Worm (Caenorhabditis elegans): ENCODE measurements around the gene F16G10.6.

F16G10.6 gene

ce11 chrII:2366623-2367365 is 10.9 kb downstream of the F16G10.6 start, which contains the start of the genes F43C11.12 and F16G10.5:
Gene F43C11.12, minus strand, starts transcription at chrII:2366723.
Gene F16G10.5, plus strand, starts transcription at chrII:2367315.
- no peak for TF ChIP-seq mcd-1 (GFP tag; IDR thresholded peaks at IDR 0.05)
- TF ChIP-seq nfya-2 (GFP tag; IDR thresholded peaks at IDR 0.05): no peak
- no peak for TF ChIP-seq Y53F4B.3 (GFP tag; IDR thresholded peaks at IDR 0.05)
- no peak for TF ChIP-seq lsl-1 (GFP tag; optimal IDR thresholded peaks at IDR 0.05)
- TF ChIP-seq rec-8 (tag; optimal IDR thresholded peaks at IDR 0.05): no peak

- TF ChIP-seq cebp-2 (GFP tag; IDR thresholded peaks at IDR 0.05): no peak
- no peak for TF ChIP-seq zim-3 (tag; optimal IDR thresholded peaks at IDR 0.05)
- no peak for TF ChIP-seq snpc-4 (GFP tag; optimal IDR thresholded peaks at IDR 0.05)
- no peak for TF ChIP-seq snpc-4 (tag; optimal IDR thresholded peaks at IDR 0.05)
- TF ChIP-seq lir-1 (GFP tag; conservative IDR thresholded peaks at IDR 0.05): no peak
- no peak for TF ChIP-seq let-607 (tag; optimal IDR thresholded peaks at IDR 0.05)
- no peak for TF ChIP-seq lin-35 (GFP tag; optimal IDR thresholded peaks at IDR 0.05)
- TF ChIP-seq ekl-4 (GFP tag; IDR thresholded peaks at IDR 0.05): no peak
- no peak for TF ChIP-seq ama-1 (optimal IDR thresholded peaks at IDR 0.05)
- TF ChIP-seq ama-1 (GFP tag; optimal IDR thresholded peaks at IDR 0.05): no peak
- TF ChIP-seq pbrm-1 (GFP tag; IDR thresholded peaks at IDR 0.05): no peak
- no peak for TF ChIP-seq cebp-1 (GFP tag; IDR thresholded peaks at IDR 0.05)
- no peak for TF ChIP-seq cebp-1 (tag; optimal IDR thresholded peaks at IDR 0.05)
- TF ChIP-seq ztf-3 (GFP tag; optimal IDR thresholded peaks at IDR 0.05): no peak
- no peak for TF ChIP-seq bed-2 (GFP tag; IDR thresholded peaks at IDR 0.05)
- TF ChIP-seq F33H1.4 (GFP tag; IDR thresholded peaks at IDR 0.05): no peak
- TF ChIP-seq F57A8.1 (GFP tag; optimal IDR thresholded peaks at IDR 0.05): no peak
- no peak for TF ChIP-seq Y53F4B.3 (GFP tag; IDR thresholded peaks at IDR 0.05)
- no peak for TF ChIP-seq F55B11.4 (tag; optimal IDR thresholded peaks at IDR 0.05; ENCODE audit: borderline replicate concordance, insufficient read depth)
- no peak for TF ChIP-seq nhr-179 (tag; optimal IDR thresholded peaks at IDR 0.05)
- TF ChIP-seq nfya-2 (GFP tag; IDR thresholded peaks at IDR 0.05): no peak
- no peak for TF ChIP-seq ztf-26 (tag; optimal IDR thresholded peaks at IDR 0.05)
- no peak for TF ChIP-seq mes-4 (tag; optimal IDR thresholded peaks at IDR 0.05)
Observed at ce11 chrII:2363673-2364072, 14.0 kb downstream of the F16G10.6 start, which contains the start of gene F43C11.11. Gene F43C11.11, minus strand, starts transcription at chrII:2363773.

ce11 chrII:2359965-2360364 is 17.7 kb downstream of the F16G10.6 start, which contains the start of gene F43C11.16:
Gene F43C11.16, minus strand, starts transcription at chrII:2360065.
- TF ChIP-seq nfya-1 (tag; optimal IDR thresholded peaks at IDR 0.05; ENCODE audit: borderline replicate concordance, insufficient read depth): no peak
- TF ChIP-seq nhr-90 (tag; optimal IDR thresholded peaks at IDR 0.05): no peak
- TF ChIP-seq F37B4.10 (GFP tag; IDR thresholded peaks at IDR 0.05): no peak
- TF ChIP-seq F52B5.7 (tag; optimal IDR thresholded peaks at IDR 0.05): no peak
- TF ChIP-seq lir-1 (GFP tag; conservative IDR thresholded peaks at IDR 0.05): no peak
- no peak for TF ChIP-seq lin-26 (GFP tag; IDR thresholded peaks at IDR 0.05)
- TF ChIP-seq sea-2 (GFP tag; IDR thresholded peaks at IDR 0.05): no peak
- no peak for TF ChIP-seq athp-1 (tag; optimal IDR thresholded peaks at IDR 0.05)

- TF ChIP-seq lsl-1 (GFP tag; optimal IDR thresholded peaks at IDR 0.05): no peak
- TF ChIP-seq mel-28 (tag; optimal IDR thresholded peaks at IDR 0.05; ENCODE audit: borderline replicate concordance): no peak
- no peak for TF ChIP-seq ceh-27 (GFP tag; optimal IDR thresholded peaks at IDR 0.05)
- TF ChIP-seq F39B2.1 (GFP tag; IDR thresholded peaks at IDR 0.05): no peak
- no peak for TF ChIP-seq F10E7.11 (tag; optimal IDR thresholded peaks at IDR 0.05)
- no peak for TF ChIP-seq egl-18 (GFP tag; IDR thresholded peaks at IDR 0.05)
- no peak for TF ChIP-seq madf-6 (GFP tag; IDR thresholded peaks at IDR 0.05)
- TF ChIP-seq B0035.1 (tag; optimal IDR thresholded peaks at IDR 0.05): no peak
- no peak for TF ChIP-seq Y67H2A.10 (GFP tag; conservative IDR thresholded peaks at IDR 0.05)
- no peak for TF ChIP-seq mes-4 (tag; optimal IDR thresholded peaks at IDR 0.05)
- no peak for TF ChIP-seq cebp-1 (GFP tag; IDR thresholded peaks at IDR 0.05)
- TF ChIP-seq cebp-1 (tag; optimal IDR thresholded peaks at IDR 0.05): no peak
- TF ChIP-seq snpc-1.3 (tag; optimal IDR thresholded peaks at IDR 0.05; ENCODE audit: insufficient read depth): no peak
- no peak for TF ChIP-seq F49E8.2 (tag; optimal IDR thresholded peaks at IDR 0.05; ENCODE audit: insufficient read depth)
Observed at ce11 chrII:2356795-2357194, 20.9 kb downstream of the F16G10.6 start, which contains the start of gene F43C11.1. Gene F43C11.1, plus strand, starts transcription at chrII:2357095.
